Worm (Caenorhabditis elegans) whole organism, L4 larva: ENCODE measurements around the gene bus-4.

Experiments
- R02D3.7 ChIP-seq: fragments of 150-350 bp; sonication (generic microtip); optimal IDR thresholded peaks from 3 replicates; lab custom pipeline; 2014; ENCODE audit warnings: missing biosample characterization, missing genetic modification characterization
- T20F7.1 ChIP-seq: fragments of 200-800 bp; sonication (Bioruptor generic); optimal IDR thresholded peaks from 2 replicates; lab custom pipeline; 2018; ENCODE audit warnings: mild to moderate bottlenecking, missing genetic modification characterization, missing compliant biosample characterization
- T26A8.4 ChIP-seq: fragments of 200-800 bp; sonication (Bioruptor generic); IDR thresholded peaks from 2 replicates; pipeline ENCODE4 v1.3.6; 2022; ENCODE audit warnings: missing genetic modification characterization, missing compliant biosample characterization
- Y105C5A.15 ChIP-seq: fragments of 200-800 bp; sonication (Bioruptor generic); IDR thresholded peaks from 2 replicates; pipeline ENCODE4 v1.3.6; 2022; ENCODE audit warnings: missing genetic modification characterization, missing compliant biosample characterization
- Y48G9A.11 ChIP-seq: fragments of 200-800 bp; sonication (Bioruptor generic); IDR thresholded peaks from 2 replicates; pipeline ENCODE4 v1.3.6; 2022; ENCODE audit warnings: missing genetic modification reagents, missing genetic modification characterization, missing compliant biosample characterization
- aly-2 ChIP-seq: sonication (generic microtip); optimal IDR thresholded peaks from 2 replicates; lab custom pipeline; 2018; ENCODE audit warnings: missing biosample characterization, missing genetic modification characterization
- ama-1 ChIP-seq: fragments of 150-350 bp; optimal IDR thresholded peaks from 2 replicates; lab custom pipeline; 2014; ENCODE audit warnings: inconsistent platforms, mixed read lengths
- attf-4 ChIP-seq: sonication (generic microtip); optimal IDR thresholded peaks from 3 replicates; lab custom pipeline; 2017; ENCODE audit warnings: missing biosample characterization, missing genetic modification characterization
- ceh-32 ChIP-seq: sonication (generic microtip); optimal IDR thresholded peaks from 2 replicates; lab custom pipeline; 2016; ENCODE audit warnings: mild to moderate bottlenecking, missing genetic modification characterization, missing compliant biosample characterization; ENCODE audit not compliant: poor library complexity
- ceh-44 ChIP-seq: fragments of 200-800 bp; sonication (Bioruptor generic); IDR thresholded peaks from 2 replicates; pipeline ENCODE4 v1.3.6; 2022; ENCODE audit warnings: missing genetic modification reagents, missing genetic modification characterization, missing compliant biosample characterization
- ceh-62 ChIP-seq: sonication (generic microtip); optimal IDR thresholded peaks from 2 replicates; lab custom pipeline; 2017; ENCODE audit warnings: missing biosample characterization, missing genetic modification characterization
- ces-1 ChIP-seq: fragments of 150-350 bp; sonication (generic microtip); optimal IDR thresholded peaks from 4 replicates; lab custom pipeline; 2014; ENCODE audit warnings: missing biosample characterization, missing genetic modification reagents, missing genetic modification characterization
- cey-2 ChIP-seq: sonication (generic microtip); optimal IDR thresholded peaks from 3 replicates; lab custom pipeline; 2017; ENCODE audit warnings: missing genetic modification characterization, mild to moderate bottlenecking, missing compliant biosample characterization, antibody characterized with exemption, borderline replicate concordance; ENCODE audit not compliant: insufficient read depth
- daf-12 ChIP-seq: fragments of 150-350 bp; optimal IDR thresholded peaks from 2 replicates; lab custom pipeline; 2014; ENCODE audit warnings: missing biosample characterization, missing genetic modification reagents, missing genetic modification characterization
- daf-16 ChIP-seq, 3 experiments: sonication (generic microtip); optimal IDR thresholded peaks; 2 replicates each; lab custom pipeline; 2016 to 2017; ENCODE audit warnings: missing genetic modification characterization in 3 of 3, missing genetic modification reagents in 3 of 3, mild to moderate bottlenecking in 2 of 3, missing compliant biosample characterization in 2 of 3, missing biosample characterization in 1 of 3, moderate library complexity in 1 of 3
- dmd-8 ChIP-seq: fragments of 200-800 bp; sonication (Bioruptor generic); IDR thresholded peaks from 2 replicates; pipeline ENCODE4 v1.3.6; 2022; ENCODE audit warnings: missing genetic modification characterization, missing compliant biosample characterization
- duxl-1 ChIP-seq: sonication (generic microtip); optimal IDR thresholded peaks from 2 replicates; lab custom pipeline; 2016; ENCODE audit warnings: mild to moderate bottlenecking, missing genetic modification characterization, moderate library complexity, missing compliant biosample characterization; ENCODE audit not compliant: poor library complexity
- egl-27 ChIP-seq: sonication (generic microtip); optimal IDR thresholded peaks from 3 replicates; lab custom pipeline; 2017; ENCODE audit warnings: missing biosample characterization, missing genetic modification reagents, missing genetic modification characterization
- egl-43 ChIP-seq: fragments of 200-800 bp; sonication (Bioruptor generic); IDR thresholded peaks from 2 replicates; pipeline ENCODE4 v1.3.6; 2022; ENCODE audit warnings: missing genetic modification reagents, missing genetic modification characterization, missing compliant biosample characterization
- fkh-10 ChIP-seq: fragments of 150-350 bp; optimal IDR thresholded peaks from 2 replicates; lab custom pipeline; 2014; ENCODE audit warnings: missing biosample characterization, missing genetic modification reagents, missing genetic modification characterization
- fos-1 ChIP-seq: fragments of 150-350 bp; optimal IDR thresholded peaks from 2 replicates; lab custom pipeline; 2014; ENCODE audit warnings: missing biosample characterization, missing genetic modification characterization
- gei-8 ChIP-seq: fragments of 200-800 bp; sonication (Bioruptor generic); optimal IDR thresholded peaks from 2 replicates; lab custom pipeline; 2018; ENCODE audit warnings: mild to moderate bottlenecking, missing genetic modification characterization, missing compliant biosample characterization
- hmg-1.1 ChIP-seq: fragments of 200-800 bp; sonication (Bioruptor generic); IDR thresholded peaks from 2 replicates; pipeline ENCODE4 v1.3.6; 2022; ENCODE audit warnings: missing genetic modification reagents, missing genetic modification characterization, missing compliant biosample characterization
- lin-1 ChIP-seq: fragments of 200-800 bp; sonication (Bioruptor generic); IDR thresholded peaks from 2 replicates; pipeline ENCODE4 v1.3.6; 2022; ENCODE audit warnings: missing genetic modification reagents, missing genetic modification characterization, missing compliant biosample characterization
- lin-29 ChIP-seq: fragments of 200-800 bp; sonication (Bioruptor generic); IDR thresholded peaks from 2 replicates; pipeline ENCODE4 v1.3.6; 2022; ENCODE audit warnings: missing genetic modification reagents, missing genetic modification characterization, missing compliant biosample characterization
- lin-39 ChIP-seq: fragments of 150-350 bp; optimal IDR thresholded peaks from 2 replicates; lab custom pipeline; 2014; ENCODE audit warnings: missing biosample characterization, missing genetic modification reagents, missing genetic modification characterization
- lsy-2 ChIP-seq, 2 experiments: fragments of 150-350 bp in 1 of 2; sonication (generic microtip) in 1 of 2; optimal IDR thresholded peaks; 2 replicates each; lab custom pipeline; 2014 to 2017; ENCODE audit warnings: missing biosample characterization in 2 of 2, missing genetic modification characterization in 2 of 2
- madf-5 ChIP-seq, 2 experiments: fragments of 200-800 bp; sonication (Bioruptor generic); IDR thresholded peaks; 2 replicates each; pipeline ENCODE4 v1.3.6; 2022; ENCODE audit warnings: missing compliant biosample characterization in 2 of 2, missing genetic modification characterization in 2 of 2
- madf-9 ChIP-seq: fragments of 200-800 bp; sonication (Bioruptor generic); conservative IDR thresholded peaks from 2 replicates; pipeline ENCODE4 v1.3.6; 2022; ENCODE audit warnings: missing genetic modification reagents, missing genetic modification characterization, missing compliant biosample characterization
- mep-1 ChIP-seq: fragments of 150-350 bp; sonication (generic microtip); optimal IDR thresholded peaks from 3 replicates; lab custom pipeline; 2014; ENCODE audit warnings: missing biosample characterization, missing genetic modification characterization
- mes-2 ChIP-seq: sonication (generic microtip); optimal IDR thresholded peaks from 2 replicates; lab custom pipeline; 2016; ENCODE audit warnings: missing genotype, mild to moderate bottlenecking, missing genetic modification characterization, missing compliant biosample characterization; ENCODE audit not compliant: poor library complexity, severe bottlenecking
- nhr-10 ChIP-seq: fragments of 150-350 bp; optimal IDR thresholded peaks from 2 replicates; lab custom pipeline; 2014; ENCODE audit warnings: missing biosample characterization, missing genetic modification characterization
- nhr-11 ChIP-seq: fragments of 150-350 bp; optimal IDR thresholded peaks from 2 replicates; lab custom pipeline; 2014; ENCODE audit warnings: missing biosample characterization, missing genetic modification characterization
- nhr-237 ChIP-seq: sonication (generic microtip); optimal IDR thresholded peaks from 2 replicates; lab custom pipeline; 2017; ENCODE audit warnings: missing biosample characterization, missing genetic modification characterization
- nhr-25 ChIP-seq: sonication (generic microtip); optimal IDR thresholded peaks from 2 replicates; lab custom pipeline; 2017; ENCODE audit warnings: missing genetic modification characterization, mild to moderate bottlenecking, missing compliant biosample characterization, antibody characterized with exemption, moderate library complexity, borderline replicate concordance; ENCODE audit not compliant: insufficient read depth
- nhr-48 ChIP-seq: sonication (generic microtip); optimal IDR thresholded peaks from 2 replicates; lab custom pipeline; 2016; ENCODE audit warnings: mild to moderate bottlenecking, missing genetic modification characterization, missing compliant biosample characterization
- nhr-6 ChIP-seq: fragments of 150-350 bp; optimal IDR thresholded peaks from 2 replicates; lab custom pipeline; 2014; ENCODE audit warnings: missing biosample characterization, missing genetic modification characterization
- sdz-12 ChIP-seq: fragments of 200-800 bp; sonication (Bioruptor generic); optimal IDR thresholded peaks from 2 replicates; lab custom pipeline; 2018; ENCODE audit warnings: mild to moderate bottlenecking, missing genetic modification characterization, missing compliant biosample characterization
- skn-1 ChIP-seq: fragments of 150-350 bp; optimal IDR thresholded peaks from 2 replicates; lab custom pipeline; 2014; ENCODE audit warnings: missing biosample characterization, missing genetic modification characterization
- snpc-4 ChIP-seq: fragments of 150-350 bp; optimal IDR thresholded peaks from 2 replicates; lab custom pipeline; 2014; ENCODE audit warnings: missing biosample characterization, missing genetic modification characterization
- unc-62 ChIP-seq, 3 experiments: fragments of 150-350 bp in 1 of 3; sonication (generic microtip); optimal IDR thresholded peaks in 2 of 3; peaks in 1 of 3; 1 replicate in 1 of 3; 2 replicates in 2 of 3; lab custom pipeline; 2014 to 2017; ENCODE audit warnings: missing biosample characterization in 3 of 3, missing genetic modification characterization in 3 of 3, missing genetic modification reagents in 3 of 3, missing genotype in 1 of 3
- vab-7 ChIP-seq: fragments of 200-800 bp; sonication (Bioruptor generic); IDR thresholded peaks from 2 replicates; pipeline ENCODE4 v1.3.6; 2022; ENCODE audit warnings: missing genetic modification reagents, missing genetic modification characterization, missing compliant biosample characterization
- zag-1 ChIP-seq: fragments of 150-350 bp; optimal IDR thresholded peaks from 2 replicates; lab custom pipeline; 2014; ENCODE audit warnings: missing biosample characterization, missing genetic modification characterization
- zfp-2 ChIP-seq: sonication (generic microtip); optimal IDR thresholded peaks from 2 replicates; lab custom pipeline; 2016; ENCODE audit warnings: mild to moderate bottlenecking, missing genetic modification characterization, missing compliant biosample characterization
- zfp-3 ChIP-seq: fragments of 200-800 bp; sonication (Bioruptor generic); conservative IDR thresholded peaks from 2 replicates; pipeline ENCODE4 v1.3.6; 2022; ENCODE audit warnings: missing genetic modification reagents, missing genetic modification characterization, missing compliant biosample characterization
- zip-11 ChIP-seq: fragments of 200-800 bp; sonication (Bioruptor generic); IDR thresholded peaks from 2 replicates; pipeline ENCODE4 v1.3.6; 2022; ENCODE audit warnings: missing genetic modification characterization, missing compliant biosample characterization
- zip-2 ChIP-seq: fragments of 150-350 bp; optimal IDR thresholded peaks from 2 replicates; lab custom pipeline; 2014; ENCODE audit warnings: missing biosample characterization, missing genetic modification characterization
- ztf-7 ChIP-seq: fragments of 150-350 bp; optimal IDR thresholded peaks from 2 replicates; lab custom pipeline; 2014; ENCODE audit warnings: missing biosample characterization, missing genetic modification characterization

Gene bus-4

ce11 chrIV:4660151-4661041, 27.7 kb upstream of the bus-4 start, which contains the start of the genes F29B9.11 and jmjd-1.2:
Gene F29B9.11 (minus strand): TSS chrIV:4660201.
Gene jmjd-1.2 (plus strand): TSS chrIV:4660991.
- TF ChIP-seq snpc-4 (tag; lab: Kevin White, UChicago) (no peak), gei-8 (GFP tag; lab: Kevin White, UChicago) (no peak), mep-1 (tag; lab: Kevin White, UChicago) (peak; percentile 95), daf-12 (no peak), hmg-1.1 (GFP tag; lab: Robert Waterston, UW) (peak; percentile 89), ceh-44 (GFP tag; lab: Robert Waterston, UW) (peak; percentile 83), madf-5 (GFP tag; IDR thresholded peaks at IDR 0.05; lab: Robert Waterston, UW) (no peak), daf-16 (GFP tag; optimal IDR thresholded peaks at IDR 0.05; lab: Kevin White, UChicago) (peak in 1 of 2 experiments; percentile 66), daf-16 (tag; optimal IDR thresholded peaks at IDR 0.05; lab: Kevin White, UChicago) (peak; percentile 72), zfp-3 (peak; percentile 75; the same call in 1 of the 2 replicates), nhr-6 (peak; percentile 73), zfp-2 (tag; lab: Kevin White, UChicago) (peak; percentile 91), lin-39 (tag; lab: Kevin White, UChicago) (no peak), fos-1 (tag; lab: Kevin White, UChicago) (no peak), mes-2 (tag; lab: Kevin White, UChicago) (peak; percentile 89), T20F7.1 (GFP tag; lab: Kevin White, UChicago) (no peak), lin-29 (GFP tag; lab: Robert Waterston, UW) (no peak), egl-27 (no peak), skn-1 (no peak), egl-43 (GFP tag; lab: Robert Waterston, UW) (peak; percentile 82), aly-2 (tag; lab: Kevin White, UChicago) (no peak), R02D3.7 (peak; percentile 63), zag-1 (tag; lab: Kevin White, UChicago) (no peak), ama-1 (lab: Kevin White, UChicago) (no peak), fkh-10 (GFP tag; lab: Kevin White, UChicago) (peak; percentile 84), lsy-2 (tag; optimal IDR thresholded peaks at IDR 0.05; lab: Kevin White, UChicago) (peak; percentile 88 to 93), zip-11 (GFP tag; lab: Robert Waterston, UW) (no peak), madf-9 (GFP tag; lab: Robert Waterston, UW) (peak; percentile 67; the same call in 1 of the 2 replicates), nhr-25 (tag; lab: Kevin White, UChicago) (peak; percentile 90), vab-7 (GFP tag; lab: Robert Waterston, UW) (peak; percentile 76), ces-1 (GFP tag; lab: Kevin White, UChicago) (no peak), unc-62 (GFP tag; optimal IDR thresholded peaks at IDR 0.05 in 1 of 2; lab: Kevin White, UChicago) (peak in 1 of 2 experiments; percentile 88), unc-62 (tag; optimal IDR thresholded peaks at IDR 0.05; lab: Kevin White, UChicago) (no peak), ztf-7 (tag; lab: Kevin White, UChicago) (peak; percentile 30), zip-2 (no peak), nhr-48 (peak; percentile 74), Y48G9A.11 (GFP tag; lab: Robert Waterston, UW) (peak; percentile 65), Y105C5A.15 (GFP tag; lab: Robert Waterston, UW) (no peak), dmd-8 (GFP tag; lab: Robert Waterston, UW) (no peak), lin-1 (GFP tag; lab: Robert Waterston, UW) (peak; percentile 67), cey-2 (tag; lab: Kevin White, UChicago) (no peak), nhr-10 (tag; lab: Kevin White, UChicago) (no peak), attf-4 (no peak), nhr-237 (peak; percentile 34), ceh-62 (no peak), duxl-1 (peak; percentile 73), sdz-12 (peak; percentile 22), ceh-32 (tag; lab: Kevin White, UChicago) (no peak), nhr-11 (tag; lab: Kevin White, UChicago) (peak; percentile 93), T26A8.4 (GFP tag; lab: Robert Waterston, UW) (peak; percentile 82)
